Worm (Caenorhabditis elegans): ENCODE data around the gene F43E2.6.
A peak's percentile ranks its signal among the peaks of the same experiment; 100 is the strongest.

Gene F43E2.6

ce11 chrII:7357176-7357575 is 11.5 kb downstream of the F43E2.6 start:
- TF ChIP-seq lin-35 (GFP tag; optimal IDR thresholded peaks at IDR 0.05): no peak

- TF ChIP-seq snpc-4 (GFP tag; optimal IDR thresholded peaks at IDR 0.05) (no peak), snpc-4 (tag; optimal IDR thresholded peaks at IDR 0.05) (peak in 1 of 4 experiments; percentile 21), madf-6 (GFP tag; IDR thresholded peaks at IDR 0.05) (peak; percentile 93), lsl-1 (GFP tag; optimal IDR thresholded peaks at IDR 0.05) (peak; percentile 12), rcor-1 (GFP tag; IDR thresholded peaks at IDR 0.05) (peak; percentile 57), hmg-1.2 (GFP tag; IDR thresholded peaks at IDR 0.05) (peak; percentile 92), bed-1 (GFP tag; IDR thresholded peaks at IDR 0.05) (no peak), die-1 (tag; optimal IDR thresholded peaks at IDR 0.05) (no peak), snpc-3.4 (tag; optimal IDR thresholded peaks at IDR 0.05) (peak; percentile 30), him-1 (tag; optimal IDR thresholded peaks at IDR 0.05) (peak; percentile 42), B0019.2 (GFP tag; conservative IDR thresholded peaks at IDR 0.05) (peak; percentile 32; the same call in 1 of the 2 replicates), F57C9.4 (tag; optimal IDR thresholded peaks at IDR 0.05) (no peak), efl-1 (GFP tag; optimal IDR thresholded peaks at IDR 0.05) (peak; percentile 17), attf-3 (GFP tag; conservative IDR thresholded peaks at IDR 0.05) (peak; percentile 94), unc-130 (GFP tag; optimal IDR thresholded peaks at IDR 0.05) (no peak), xnd-1 (tag; optimal IDR thresholded peaks at IDR 0.05) (peak; percentile 69), madf-8 (GFP tag; conservative IDR thresholded peaks at IDR 0.05) (peak; percentile 83)
Observed at ce11 chrII:7356773-7357172, 11.9 kb downstream of the F43E2.6 start.

DNA sequence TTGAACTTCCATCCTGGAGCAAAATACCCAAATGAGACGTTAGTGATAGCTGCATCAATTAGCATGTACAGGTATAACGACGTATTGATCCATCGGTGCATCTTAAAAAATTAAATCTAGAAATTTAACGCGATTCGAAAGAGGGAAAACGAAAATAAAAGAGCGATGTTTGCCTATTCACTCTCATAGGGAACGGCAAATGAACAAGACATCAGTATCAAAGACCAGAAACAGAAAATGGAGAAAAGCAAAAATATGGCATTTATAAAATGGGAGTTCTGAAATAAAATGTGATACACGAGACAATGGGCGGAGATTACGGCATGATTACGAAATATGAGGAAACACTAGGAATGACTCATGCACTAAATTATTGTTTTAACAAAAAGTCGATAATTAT is 12.3 kb downstream of the F43E2.6 start, which contains the start of gene haf-2:
Gene haf-2, minus strand, starts transcription at position 101 of the 400 bp plus-strand sequence.
- no peak for TF ChIP-seq Y53F4B.3 (GFP tag; IDR thresholded peaks at IDR 0.05)
- no peak for TF ChIP-seq cebp-1 (GFP tag; IDR thresholded peaks at IDR 0.05)
- peak; percentile 87 for TF ChIP-seq cebp-1 (tag; optimal IDR thresholded peaks at IDR 0.05)

DNA sequence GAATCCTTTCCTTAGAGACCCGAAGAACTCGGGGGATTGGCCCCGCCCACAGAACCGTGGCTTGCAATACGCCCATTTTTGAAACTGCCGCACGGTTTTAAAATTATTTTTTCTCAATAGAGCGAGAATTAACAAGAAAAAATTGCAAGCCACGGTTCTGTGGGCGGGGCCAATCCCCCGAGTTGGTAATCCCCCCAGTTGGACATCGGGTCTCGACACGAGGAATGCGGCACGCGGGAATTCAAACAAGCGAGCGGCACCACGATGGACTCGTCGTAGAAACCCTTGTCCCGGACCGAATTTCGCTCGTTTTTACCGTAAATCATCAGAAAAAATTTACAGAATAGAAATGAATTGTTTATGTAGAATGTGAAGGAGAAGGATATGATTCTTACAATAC is 15.6 kb downstream of the F43E2.6 start:
- TF ChIP-seq let-526 (GFP tag; IDR thresholded peaks at IDR 0.05): no peak
- peak; percentile 55 for TF ChIP-seq D2030.7 (GFP tag; IDR thresholded peaks at IDR 0.05)
- no peak for TF ChIP-seq madf-10 (tag; optimal IDR thresholded peaks at IDR 0.05)
- TF ChIP-seq atf-7 (tag; optimal IDR thresholded peaks at IDR 0.05): no peak
- TF ChIP-seq madf-6 (GFP tag; IDR thresholded peaks at IDR 0.05): peak; percentile 79
- peak; percentile 50 for TF ChIP-seq F49E8.2 (tag; optimal IDR thresholded peaks at IDR 0.05; ENCODE audit: insufficient read depth)
- peak; percentile 33; the same call in 1 of the 2 replicates for TF ChIP-seq dox-1 (GFP tag; IDR thresholded peaks at IDR 0.05)
- 0 out of 2 replicates have a peak, but pooled peaks have one; percentile 38 for TF ChIP-seq attf-6 (GFP tag; IDR thresholded peaks at IDR 0.05)
- TF ChIP-seq pha-4 (tag; optimal IDR thresholded peaks at IDR 0.05): no peak
- TF ChIP-seq B0035.1 (tag; optimal IDR thresholded peaks at IDR 0.05): no peak
- peak; percentile 77 for TF ChIP-seq lin-54 (GFP tag; optimal IDR thresholded peaks at IDR 0.05)
- peak; percentile 65 for TF ChIP-seq rcor-1 (GFP tag; IDR thresholded peaks at IDR 0.05)
- no peak for TF ChIP-seq chd-7 (tag; optimal IDR thresholded peaks at IDR 0.05)
- no peak for TF ChIP-seq F23B12.7 (tag; optimal IDR thresholded peaks at IDR 0.05; ENCODE audit: insufficient read depth)
- no peak for TF ChIP-seq K12H6.12 (tag; optimal IDR thresholded peaks at IDR 0.05)
- no peak for TF ChIP-seq bed-1 (GFP tag; IDR thresholded peaks at IDR 0.05)
- peak; percentile 30 for TF ChIP-seq ztf-18 (tag; optimal IDR thresholded peaks at IDR 0.05)
- TF ChIP-seq aptf-2 (GFP tag; conservative IDR thresholded peaks at IDR 0.05): 0 out of 2 replicates have a peak, but pooled peaks have one; percentile 22
- peak; percentile 30; the same call in 1 of the 2 replicates for TF ChIP-seq hmg-1.2 (GFP tag; IDR thresholded peaks at IDR 0.05)
- TF ChIP-seq nhr-90 (tag; optimal IDR thresholded peaks at IDR 0.05): no peak
- TF ChIP-seq F33H1.4 (GFP tag; IDR thresholded peaks at IDR 0.05): peak; percentile 76
- no peak for TF ChIP-seq ztf-6 (GFP tag; IDR thresholded peaks at IDR 0.05)
- 0 out of 2 replicates have a peak, but pooled peaks have one; percentile 16 for TF ChIP-seq pbrm-1 (GFP tag; IDR thresholded peaks at IDR 0.05)
- no peak for TF ChIP-seq Y56A3A.18 (GFP tag; IDR thresholded peaks at IDR 0.05)
- peak; percentile 23; the same call in 1 of the 2 replicates for TF ChIP-seq hsf-1 (GFP tag; IDR thresholded peaks at IDR 0.05)
- TF ChIP-seq ceh-100 (GFP tag; IDR thresholded peaks at IDR 0.05): peak; percentile 70
- TF ChIP-seq F57C9.4 (tag; optimal IDR thresholded peaks at IDR 0.05): no peak

Measured in whole organism, young adult.